Worm (Caenorhabditis elegans): ENCODE data around the gene szy-2.
A peak's percentile ranks its signal among the peaks of the same experiment; 100 is the strongest.

szy-2 gene

ce11 chrIII:5349250-5349649 lies 21.8 kb downstream of the szy-2 start, which contains the start of gene thoc-5 (continued):
- no peak for TF ChIP-seq ceh-24 (tag; optimal IDR thresholded peaks at IDR 0.05)
- TF ChIP-seq dmd-4 (tag; optimal IDR thresholded peaks at IDR 0.05; ENCODE audit: borderline replicate concordance): peak; percentile 14
- TF ChIP-seq unc-55 (GFP tag; optimal IDR thresholded peaks at IDR 0.05): no peak
- peak; percentile 20 for TF ChIP-seq unc-42 (tag; optimal IDR thresholded peaks at IDR 0.05)
- no peak for TF ChIP-seq nhr-232 (tag; optimal IDR thresholded peaks at IDR 0.05)
- peak; percentile 69 for TF ChIP-seq zip-5 (tag; optimal IDR thresholded peaks at IDR 0.05)
- TF ChIP-seq sox-4 (tag; optimal IDR thresholded peaks at IDR 0.05): no peak
- no peak for TF ChIP-seq fkh-6 (tag; optimal IDR thresholded peaks at IDR 0.05)
- TF ChIP-seq npax-4 (tag; optimal IDR thresholded peaks at IDR 0.05): no peak
- no peak for TF ChIP-seq ceh-30 (tag; optimal IDR thresholded peaks at IDR 0.05)
- TF ChIP-seq T23F11.4 (GFP tag; optimal IDR thresholded peaks at IDR 0.05): no peak
- TF ChIP-seq hlh-8 (tag; optimal IDR thresholded peaks at IDR 0.05): peak; percentile 83
- TF ChIP-seq che-1 (tag; optimal IDR thresholded peaks at IDR 0.05): no peak
- TF ChIP-seq ceh-22 (tag; optimal IDR thresholded peaks at IDR 0.05): no peak
- peak; percentile 26 for TF ChIP-seq pros-1 (tag; optimal IDR thresholded peaks at IDR 0.05)
- TF ChIP-seq K02D7.2 (tag; optimal IDR thresholded peaks at IDR 0.05): no peak

ce11 chrIII:5346017-5346416 lies 25.1 kb downstream of the szy-2 start, which contains the start of gene glrx-21:
Gene glrx-21, minus strand, starts transcription at chrIII:5346117.
- TF ChIP-seq ceh-30 (tag; optimal IDR thresholded peaks at IDR 0.05): no peak
- TF ChIP-seq fkh-10 (GFP tag; optimal IDR thresholded peaks at IDR 0.05): no peak
- no peak for TF ChIP-seq eyg-1 (tag; optimal IDR thresholded peaks at IDR 0.05)
- TF ChIP-seq K02D7.2 (tag; optimal IDR thresholded peaks at IDR 0.05): no peak
- TF ChIP-seq dmd-4 (tag; optimal IDR thresholded peaks at IDR 0.05; ENCODE audit: borderline replicate concordance): no peak
- no peak for TF ChIP-seq zip-5 (tag; optimal IDR thresholded peaks at IDR 0.05)
- no peak for TF ChIP-seq ceh-34 (tag; optimal IDR thresholded peaks at IDR 0.05)
- TF ChIP-seq ceh-31 (tag; optimal IDR thresholded peaks at IDR 0.05): no peak
- no peak for TF ChIP-seq tbx-2 (tag; optimal IDR thresholded peaks at IDR 0.05)
- TF ChIP-seq elt-2 (tag; optimal IDR thresholded peaks at IDR 0.05): no peak
- no peak for TF ChIP-seq pax-1 (tag; optimal IDR thresholded peaks at IDR 0.05)
- no peak for TF ChIP-seq ama-1 (optimal IDR thresholded peaks at IDR 0.05)

DNA sequence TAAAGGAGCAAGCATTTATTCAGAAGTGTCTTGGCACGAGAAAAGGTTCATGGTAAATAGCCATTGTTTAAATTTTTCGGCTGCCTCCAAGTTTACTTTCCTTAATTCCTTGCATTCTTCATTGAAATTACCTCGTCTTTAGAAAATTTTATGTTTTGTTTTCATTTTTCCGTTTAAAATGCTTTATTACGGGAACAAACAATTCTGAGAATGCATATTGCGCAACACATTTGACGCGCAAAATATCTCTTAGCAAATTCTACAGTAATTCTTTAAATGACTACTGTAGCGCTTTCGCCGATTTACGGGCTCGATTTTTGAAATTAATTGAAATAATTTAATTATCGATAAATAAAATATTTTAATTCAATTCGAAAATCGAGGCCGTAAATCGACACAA lies 26.5 kb downstream of the szy-2 start:
- TF ChIP-seq fkh-6 (tag; optimal IDR thresholded peaks at IDR 0.05) (no peak), syd-9 (tag; optimal IDR thresholded peaks at IDR 0.05) (no peak), ets-4 (tag; optimal IDR thresholded peaks at IDR 0.05) (no peak), hlh-6 (tag; optimal IDR thresholded peaks at IDR 0.05) (no peak), ceh-6 (GFP tag; optimal IDR thresholded peaks at IDR 0.05) (no peak), mec-3 (tag; optimal IDR thresholded peaks at IDR 0.05; ENCODE audit: borderline replicate concordance) (no peak), pax-1 (tag; optimal IDR thresholded peaks at IDR 0.05) (no peak), odd-2 (tag; optimal IDR thresholded peaks at IDR 0.05) (no peak), K02D7.2 (tag; optimal IDR thresholded peaks at IDR 0.05) (no peak), elt-2 (tag; optimal IDR thresholded peaks at IDR 0.05) (no peak), nhr-232 (tag; optimal IDR thresholded peaks at IDR 0.05) (no peak), sox-2 (GFP tag; IDR thresholded peaks at IDR 0.05) (no peak), fkh-10 (GFP tag; optimal IDR thresholded peaks at IDR 0.05) (no peak), ceh-9 (tag; optimal IDR thresholded peaks at IDR 0.05) (no peak), nfya-1 (tag; optimal IDR thresholded peaks at IDR 0.05) (no peak), sdc-2 (tag; optimal IDR thresholded peaks at IDR 0.05) (no peak), eyg-1 (tag; optimal IDR thresholded peaks at IDR 0.05) (no peak)

ce11 chrIII:5343555-5343954 lies 27.5 kb downstream of the szy-2 start:
- TF ChIP-seq K02D7.2 (tag; optimal IDR thresholded peaks at IDR 0.05): no peak
- no peak for TF ChIP-seq ceh-6 (GFP tag; optimal IDR thresholded peaks at IDR 0.05)
- TF ChIP-seq syd-9 (tag; optimal IDR thresholded peaks at IDR 0.05): no peak

ce11 chrIII:5341382-5341781 lies 29.7 kb downstream of the szy-2 start, which contains the start of gene ZK121.2:
Gene ZK121.2, plus strand, starts transcription at chrIII:5341682.
- TF ChIP-seq ref-2 (tag; optimal IDR thresholded peaks at IDR 0.05) (no peak), hlh-30 (tag; optimal IDR thresholded peaks at IDR 0.05; ENCODE audit: insufficient read depth) (no peak), ama-1 (optimal IDR thresholded peaks at IDR 0.05) (no peak), pag-3 (tag; optimal IDR thresholded peaks at IDR 0.05; ENCODE audit: borderline replicate concordance) (no peak), ceh-24 (tag; optimal IDR thresholded peaks at IDR 0.05) (no peak), fkh-6 (tag; optimal IDR thresholded peaks at IDR 0.05) (no peak), ceh-2 (tag; optimal IDR thresholded peaks at IDR 0.05) (no peak), npax-4 (tag; optimal IDR thresholded peaks at IDR 0.05) (no peak), ceh-34 (tag; optimal IDR thresholded peaks at IDR 0.05) (no peak), ets-4 (tag; optimal IDR thresholded peaks at IDR 0.05) (no peak), ceh-45 (GFP tag; IDR thresholded peaks at IDR 0.05) (no peak)

Measured in whole organism, late embryonic.